Fruit fly (Drosophila melanogaster) whole organism, adult: ENCODE results near the gene PRL-1.

Experiments used
- CG11617 ChIP-seq: fragments of 200-800 bp; sonication (Bioruptor generic); optimal IDR thresholded peaks from 2 replicates; lab custom pipeline; 2017; ENCODE audit warnings: mild to moderate bottlenecking, missing biosample characterization, missing genetic modification reagents, missing genetic modification characterization
- bab1 ChIP-seq: fragments of 200-800 bp; sonication (Bioruptor generic); optimal IDR thresholded peaks from 3 replicates; lab custom pipeline; 2019; ENCODE audit warnings: missing biosample characterization, mild to moderate bottlenecking, missing genetic modification characterization, moderate library complexity
- cnc ChIP-seq, 2 experiments: fragments of >200 bp; optimal IDR thresholded peaks; 2 replicates each; lab custom pipeline; 2017
- pad ChIP-seq: fragments of 200-800 bp; sonication (Bioruptor generic); optimal IDR thresholded peaks from 3 replicates; lab custom pipeline; 2017; ENCODE audit warnings: missing biosample characterization, missing genetic modification characterization, mild to moderate bottlenecking, moderate library complexity, missing genetic modification reagents
- tj ChIP-seq: fragments of 200-800 bp; sonication (Bioruptor generic); optimal IDR thresholded peaks from 3 replicates; lab custom pipeline; 2017; ENCODE audit warnings: missing biosample characterization, mild to moderate bottlenecking, missing genetic modification characterization, moderate library complexity

dm6 chr2L:16216298-16216697, 41.1 kb downstream of the PRL-1 start:
- TF ChIP-seq bab1 (GFP tag; lab: Kevin White, UChicago) (no peak), tj (GFP tag; lab: Kevin White, UChicago) (no peak), CG11617 (GFP tag; lab: Kevin White, UChicago) (no peak), pad (no peak), cnc (optimal IDR thresholded peaks at IDR 0.05; lab: Kevin White, UChicago) (no peak)
